Fruit fly (Drosophila melanogaster): ENCODE data around the gene CG13901.
"Not testable (repeated sequence)": the region's sequence is repeated elsewhere in the genome, so short reads cannot be mapped to it uniquely, and the experiment has no call there.

The CG13901 gene

DNA sequence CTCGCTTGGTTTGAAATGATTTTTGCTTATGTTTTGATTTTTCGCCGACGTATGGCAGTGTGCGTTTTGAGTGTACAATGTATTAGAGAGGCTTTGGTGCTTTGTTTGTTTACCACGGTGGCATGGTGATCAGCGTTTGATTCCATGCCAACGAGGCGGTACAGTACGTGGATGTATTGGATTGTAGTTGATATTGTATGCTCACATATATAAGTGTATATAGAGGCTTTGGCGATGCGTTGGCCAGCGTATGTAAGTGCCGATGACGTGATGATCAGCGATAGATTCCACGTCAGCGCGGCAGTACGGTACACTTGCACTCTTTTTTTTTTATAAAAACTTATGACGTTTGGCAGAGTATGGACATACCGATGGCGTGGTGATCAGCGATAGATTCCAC lies 27.5 kb upstream of the CG13901 start, which contains the start of gene CG12502:
Gene CG12502, plus strand, starts transcription at position 301 of the 400 bp plus-strand sequence.
- TF ChIP-seq C15 (GFP tag; IDR thresholded peaks at IDR 0.05); CG17328 (GFP tag; IDR thresholded peaks at IDR 0.05); gcm (GFP tag; optimal IDR thresholded peaks at IDR 0.05): not testable (repeated sequence)

DNA sequence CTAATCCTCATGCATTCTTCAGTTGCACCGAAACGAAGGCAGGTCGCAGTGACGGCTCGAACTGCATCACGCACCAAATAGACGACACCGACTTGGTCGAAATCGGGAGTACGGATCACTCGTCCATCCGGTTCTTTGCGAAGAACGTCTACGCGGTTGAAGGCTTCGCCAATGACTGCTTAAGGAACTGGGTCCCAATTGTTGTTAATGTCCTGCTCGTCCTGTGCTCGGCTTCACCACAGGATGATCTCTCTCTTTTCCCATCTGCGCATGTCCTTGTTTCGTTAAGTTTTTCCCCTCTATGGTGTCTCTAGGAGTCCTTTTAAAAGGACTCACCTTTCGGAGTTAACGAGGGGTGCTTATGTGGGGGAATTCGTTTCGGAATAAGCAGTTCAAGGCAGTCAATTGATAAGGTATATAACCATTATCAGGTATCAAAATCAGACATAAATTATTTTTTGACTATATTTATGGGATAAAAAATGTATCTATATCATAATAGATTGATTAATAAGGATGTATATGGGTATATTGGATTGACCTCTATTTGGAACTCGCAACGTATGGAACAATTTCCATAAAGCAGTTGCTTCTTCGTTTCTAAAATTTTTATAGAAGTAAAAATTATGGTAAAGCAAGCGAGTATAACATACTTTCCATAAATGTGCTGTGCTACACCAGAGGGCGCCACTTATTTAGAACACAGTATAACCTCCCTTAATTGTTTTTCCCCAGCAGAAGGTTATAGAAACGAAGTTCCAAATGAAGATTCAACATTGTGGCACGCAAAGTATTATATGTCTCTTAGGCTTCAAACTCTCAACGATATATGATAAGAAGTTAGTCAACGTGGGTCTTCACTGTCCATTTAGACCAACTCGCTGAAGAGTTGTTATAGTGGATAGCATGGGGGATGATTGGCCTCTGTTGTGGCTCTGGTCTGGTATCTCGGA lies 19.7 kb upstream of the CG13901 start, which contains the start of gene dpr20:
Gene dpr20, minus strand, starts transcription at position 186 of the 953 bp plus-strand sequence.
- TF ChIP-seq Hsf (GFP tag; optimal IDR thresholded peaks at IDR 0.05) (peak; percentile 76), CG30403 (GFP tag; optimal IDR thresholded peaks at IDR 0.05) (peak; percentile 65), Atf3 (GFP tag; optimal IDR thresholded peaks at IDR 0.05) (peak; percentile 49), Hey (tag; optimal IDR thresholded peaks at IDR 0.05) (peak; percentile 14), pb (GFP tag; optimal IDR thresholded peaks at IDR 0.05) (peak; percentile 77), peb (GFP tag; IDR thresholded peaks at IDR 0.05) (peak; percentile 80), CG2116 (GFP tag; optimal IDR thresholded peaks at IDR 0.05) (no peak), pum (GFP tag; optimal IDR thresholded peaks at IDR 0.05) (peak; percentile 55), CG4854 (GFP tag; optimal IDR thresholded peaks at IDR 0.05) (peak; percentile 36), CG30020 (tag; optimal IDR thresholded peaks at IDR 0.05) (no peak), bowl (GFP tag; IDR thresholded peaks at IDR 0.05) (peak; percentile 75), CG16815 (GFP tag; optimal IDR thresholded peaks at IDR 0.05) (peak; percentile 64), Hr3 (GFP tag; optimal IDR thresholded peaks at IDR 0.05) (peak; percentile 64), Drgx (GFP tag; IDR thresholded peaks at IDR 0.05) (peak; percentile 92), CG4360 (GFP tag; IDR thresholded peaks at IDR 0.05) (peak; percentile 52), D (optimal IDR thresholded peaks at IDR 0.05) (no peak), D (GFP tag; optimal IDR thresholded peaks at IDR 0.05) (peak; percentile 27), danr (GFP tag; IDR thresholded peaks at IDR 0.05) (peak; percentile 48; the same call in 1 of the 2 replicates), Sin3A (optimal IDR thresholded peaks at IDR 0.05) (no peak), CG4424 (GFP tag; optimal IDR thresholded peaks at IDR 0.05) (peak; percentile 31), CG6765 (GFP tag; optimal IDR thresholded peaks at IDR 0.05) (peak; percentile 45), psq (GFP tag; optimal IDR thresholded peaks at IDR 0.05) (no peak), cwo (GFP tag; optimal IDR thresholded peaks at IDR 0.05) (peak; percentile 53), Dll (GFP tag; IDR thresholded peaks at IDR 0.05; ENCODE audit: partially characterized antibody) (no peak), NfI (GFP tag; optimal IDR thresholded peaks at IDR 0.05) (peak; percentile 85), Nf-YB (GFP tag; optimal IDR thresholded peaks at IDR 0.05) (peak; percentile 21), bsh (GFP tag; optimal IDR thresholded peaks at IDR 0.05) (peak; percentile 8 to 74), Med (GFP tag) (peak; percentile 98), CG2202 (tag; optimal IDR thresholded peaks at IDR 0.05) (peak; percentile 10), CG13894 (tag; optimal IDR thresholded peaks at IDR 0.05) (peak; percentile 90), Asciz (GFP tag; optimal IDR thresholded peaks at IDR 0.05) (peak; percentile 10), slbo (GFP tag; IDR thresholded peaks at IDR 0.05) (peak; percentile 95), CG10979 (tag; optimal IDR thresholded peaks at IDR 0.05) (peak; percentile 38), Doc3 (GFP tag; IDR thresholded peaks at IDR 0.05; ENCODE audit: partially characterized antibody) (no peak), Dip2 (GFP tag; IDR thresholded peaks at IDR 0.05) (no peak), CG11696 (GFP tag; IDR thresholded peaks at IDR 0.05) (peak; percentile 74), nmo (GFP tag; optimal IDR thresholded peaks at IDR 0.05) (peak; percentile 71), en (GFP tag; optimal IDR thresholded peaks at IDR 0.05) (peak; percentile 3), z (GFP tag; IDR thresholded peaks at IDR 0.05) (no peak), Lim3 (GFP tag; IDR thresholded peaks at IDR 0.05) (no peak), grn (GFP tag; optimal IDR thresholded peaks at IDR 0.05) (no peak), Atf6 (GFP tag; IDR thresholded peaks at IDR 0.05) (peak; percentile 82), Stat92E (GFP tag; optimal IDR thresholded peaks at IDR 0.05) (no peak), H15 (GFP tag; IDR thresholded peaks at IDR 0.05) (peak; percentile 82)

Data from whole organism, embryonic.